Worm (Caenorhabditis elegans): ENCODE results near the gene pals-26.

The pals-26 gene

ce11 chrIII:4374854-4375253 lies at the start of gene pals-26:
TSS of gene pals-26 (plus strand) at chrIII:4375154.
- TF ChIP-seq T22C8.4 (GFP tag; IDR thresholded peaks at IDR 0.05) (no peak), ref-1 (GFP tag; conservative IDR thresholded peaks at IDR 0.05) (no peak), cog-1 (tag; optimal IDR thresholded peaks at IDR 0.05) (no peak)

- TF ChIP-seq cog-1 (tag; optimal IDR thresholded peaks at IDR 0.05) (no peak), ref-1 (GFP tag; conservative IDR thresholded peaks at IDR 0.05) (no peak), ztf-23 (GFP tag; IDR thresholded peaks at IDR 0.05) (no peak), ztf-29 (GFP tag; IDR thresholded peaks at IDR 0.05) (no peak), flt-1 (GFP tag; IDR thresholded peaks at IDR 0.05) (no peak), tab-1 (GFP tag; IDR thresholded peaks at IDR 0.05) (no peak), klf-2 (GFP tag; conservative IDR thresholded peaks at IDR 0.05) (no peak), med-1 (GFP tag; optimal IDR thresholded peaks at IDR 0.05; ENCODE audit: insufficient read depth) (no peak), T22C8.4 (GFP tag; IDR thresholded peaks at IDR 0.05) (no peak)
Observed at ce11 chrIII:4328208-4328987, 46.6 kb upstream of the pals-26 start.

- TF ChIP-seq med-1 (GFP tag; optimal IDR thresholded peaks at IDR 0.05; ENCODE audit: insufficient read depth) (no peak), tab-1 (GFP tag; IDR thresholded peaks at IDR 0.05) (no peak), ztf-29 (GFP tag; IDR thresholded peaks at IDR 0.05) (no peak), flt-1 (GFP tag; IDR thresholded peaks at IDR 0.05) (no peak), cog-1 (tag; optimal IDR thresholded peaks at IDR 0.05) (no peak), klf-2 (GFP tag; conservative IDR thresholded peaks at IDR 0.05) (no peak), T22C8.4 (GFP tag; IDR thresholded peaks at IDR 0.05) (no peak), ref-1 (GFP tag; conservative IDR thresholded peaks at IDR 0.05) (no peak), ztf-23 (GFP tag; IDR thresholded peaks at IDR 0.05) (no peak)
Observed at ce11 chrIII:4330984-4331383, 44.0 kb upstream of the pals-26 start, which contains the start of gene gly-6. TSS of gene gly-6 (minus strand) at chrIII:4331228.

- TF ChIP-seq tab-1 (GFP tag; IDR thresholded peaks at IDR 0.05) (no peak), flt-1 (GFP tag; IDR thresholded peaks at IDR 0.05) (no peak), ztf-23 (GFP tag; IDR thresholded peaks at IDR 0.05) (no peak), ref-1 (GFP tag; conservative IDR thresholded peaks at IDR 0.05) (no peak), cog-1 (tag; optimal IDR thresholded peaks at IDR 0.05) (no peak), med-1 (GFP tag; optimal IDR thresholded peaks at IDR 0.05; ENCODE audit: insufficient read depth) (no peak), klf-2 (GFP tag; conservative IDR thresholded peaks at IDR 0.05) (no peak), T22C8.4 (GFP tag; IDR thresholded peaks at IDR 0.05) (no peak), ztf-29 (GFP tag; IDR thresholded peaks at IDR 0.05) (no peak)
Observed at ce11 chrIII:4332543-4333042, 42.4 kb upstream of the pals-26 start, which contains the start of gene cdk-12. TSS of gene cdk-12 (plus strand) at chrIII:4332992.

- TF ChIP-seq klf-2 (GFP tag; conservative IDR thresholded peaks at IDR 0.05) (no peak), ref-1 (GFP tag; conservative IDR thresholded peaks at IDR 0.05) (no peak), tab-1 (GFP tag; IDR thresholded peaks at IDR 0.05) (no peak), ztf-29 (GFP tag; IDR thresholded peaks at IDR 0.05) (no peak), flt-1 (GFP tag; IDR thresholded peaks at IDR 0.05) (no peak), cog-1 (tag; optimal IDR thresholded peaks at IDR 0.05) (no peak), ztf-23 (GFP tag; IDR thresholded peaks at IDR 0.05) (no peak), T22C8.4 (GFP tag; IDR thresholded peaks at IDR 0.05) (no peak), med-1 (GFP tag; optimal IDR thresholded peaks at IDR 0.05; ENCODE audit: insufficient read depth) (no peak)
Observed at ce11 chrIII:4335614-4336013, 39.3 kb upstream of the pals-26 start.

- TF ChIP-seq klf-2 (GFP tag; conservative IDR thresholded peaks at IDR 0.05) = no peak
- 0 out of 2 replicates have a peak, but pooled peaks have one; percentile 5 for TF ChIP-seq ztf-23 (GFP tag; IDR thresholded peaks at IDR 0.05)
- no peak for TF ChIP-seq ztf-29 (GFP tag; IDR thresholded peaks at IDR 0.05)
- TF ChIP-seq cog-1 (tag; optimal IDR thresholded peaks at IDR 0.05) = no peak
- peak; percentile 40; the same call in 1 of the 2 replicates for TF ChIP-seq flt-1 (GFP tag; IDR thresholded peaks at IDR 0.05)
- no peak for TF ChIP-seq ref-1 (GFP tag; conservative IDR thresholded peaks at IDR 0.05)
- no peak for TF ChIP-seq tab-1 (GFP tag; IDR thresholded peaks at IDR 0.05)
- TF ChIP-seq T22C8.4 (GFP tag; IDR thresholded peaks at IDR 0.05) = no peak
- TF ChIP-seq med-1 (GFP tag; optimal IDR thresholded peaks at IDR 0.05; ENCODE audit: insufficient read depth) = no peak
Observed at ce11 chrIII:4343070-4343469, 31.9 kb upstream of the pals-26 start, which contains the start of the genes B0285.3 and lcmt-1. TSS of gene B0285.3 (minus strand) at chrIII:4343336. TSS of gene lcmt-1 (plus strand) at chrIII:4343446.

ce11 chrIII:4345034-4345433 lies 29.9 kb upstream of the pals-26 start, which contains the start of gene hse-5:
TSS of gene hse-5 (plus strand) at chrIII:4345334.
- TF ChIP-seq klf-2 (GFP tag; conservative IDR thresholded peaks at IDR 0.05) (no peak), ztf-29 (GFP tag; IDR thresholded peaks at IDR 0.05) (no peak), ztf-23 (GFP tag; IDR thresholded peaks at IDR 0.05) (no peak), med-1 (GFP tag; optimal IDR thresholded peaks at IDR 0.05; ENCODE audit: insufficient read depth) (no peak), cog-1 (tag; optimal IDR thresholded peaks at IDR 0.05) (no peak), ref-1 (GFP tag; conservative IDR thresholded peaks at IDR 0.05) (no peak), T22C8.4 (GFP tag; IDR thresholded peaks at IDR 0.05) (no peak), flt-1 (GFP tag; IDR thresholded peaks at IDR 0.05) (no peak), tab-1 (GFP tag; IDR thresholded peaks at IDR 0.05) (no peak)

- TF ChIP-seq flt-1 (GFP tag; IDR thresholded peaks at IDR 0.05) (no peak), cog-1 (tag; optimal IDR thresholded peaks at IDR 0.05) (no peak), T22C8.4 (GFP tag; IDR thresholded peaks at IDR 0.05) (no peak), ztf-23 (GFP tag; IDR thresholded peaks at IDR 0.05) (no peak), tab-1 (GFP tag; IDR thresholded peaks at IDR 0.05) (no peak), ztf-29 (GFP tag; IDR thresholded peaks at IDR 0.05) (no peak), ref-1 (GFP tag; conservative IDR thresholded peaks at IDR 0.05) (no peak)
Observed at ce11 chrIII:4349799-4350198, 25.2 kb upstream of the pals-26 start, which contains the start of gene B0285.6. TSS of gene B0285.6 (plus strand) at chrIII:4350099.

- 0 out of 2 replicates have a peak, but pooled peaks have one; percentile 44 for TF ChIP-seq flt-1 (GFP tag; IDR thresholded peaks at IDR 0.05)
- TF ChIP-seq cog-1 (tag; optimal IDR thresholded peaks at IDR 0.05) = no peak
Observed at ce11 chrIII:4356384-4356783, 18.6 kb upstream of the pals-26 start, which contains the start of gene mnp-1. TSS of gene mnp-1 (plus strand) at chrIII:4356594.

Data from whole organism, midembryonic.